Worm (Caenorhabditis elegans): ENCODE results near the gene chup-1.

chup-1 gene

ce11 chrX:8791821-8792220, at the start of gene chup-1:
Gene chup-1, plus strand, starts transcription at chrX:8792160.
- TF ChIP-seq W03F9.2 (tag; optimal IDR thresholded peaks at IDR 0.05) = no peak
- TF ChIP-seq dao-5 (tag; optimal IDR thresholded peaks at IDR 0.05) = no peak
- TF ChIP-seq him-1 (tag; optimal IDR thresholded peaks at IDR 0.05) = no peak

DNA sequence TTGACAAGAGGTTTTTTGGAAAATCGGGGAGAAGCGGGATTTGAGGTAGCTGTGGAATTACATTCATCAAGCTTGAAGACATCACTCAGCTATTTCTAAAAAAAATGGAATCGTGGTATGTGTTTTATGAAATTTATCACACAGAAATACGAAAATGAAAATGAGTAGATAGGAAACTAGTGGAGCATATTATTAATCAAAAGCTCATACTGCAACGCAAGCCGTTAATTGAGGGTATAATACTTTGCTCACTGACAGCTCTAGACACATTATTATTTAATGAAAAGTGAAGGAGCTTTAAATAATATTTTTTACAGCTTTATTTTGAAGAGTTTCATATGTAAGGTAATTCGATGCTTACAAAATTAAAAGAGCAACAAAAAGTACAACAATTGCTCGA, 49.1 kb upstream of the chup-1 start, which contains the start of gene M02D8.7:
TSS of gene M02D8.7 (minus strand) at position 101 of the 400 bp plus-strand sequence.
- TF ChIP-seq W03F9.2 (tag; optimal IDR thresholded peaks at IDR 0.05) (no peak), dao-5 (tag; optimal IDR thresholded peaks at IDR 0.05) (no peak), him-1 (tag; optimal IDR thresholded peaks at IDR 0.05) (no peak)

DNA sequence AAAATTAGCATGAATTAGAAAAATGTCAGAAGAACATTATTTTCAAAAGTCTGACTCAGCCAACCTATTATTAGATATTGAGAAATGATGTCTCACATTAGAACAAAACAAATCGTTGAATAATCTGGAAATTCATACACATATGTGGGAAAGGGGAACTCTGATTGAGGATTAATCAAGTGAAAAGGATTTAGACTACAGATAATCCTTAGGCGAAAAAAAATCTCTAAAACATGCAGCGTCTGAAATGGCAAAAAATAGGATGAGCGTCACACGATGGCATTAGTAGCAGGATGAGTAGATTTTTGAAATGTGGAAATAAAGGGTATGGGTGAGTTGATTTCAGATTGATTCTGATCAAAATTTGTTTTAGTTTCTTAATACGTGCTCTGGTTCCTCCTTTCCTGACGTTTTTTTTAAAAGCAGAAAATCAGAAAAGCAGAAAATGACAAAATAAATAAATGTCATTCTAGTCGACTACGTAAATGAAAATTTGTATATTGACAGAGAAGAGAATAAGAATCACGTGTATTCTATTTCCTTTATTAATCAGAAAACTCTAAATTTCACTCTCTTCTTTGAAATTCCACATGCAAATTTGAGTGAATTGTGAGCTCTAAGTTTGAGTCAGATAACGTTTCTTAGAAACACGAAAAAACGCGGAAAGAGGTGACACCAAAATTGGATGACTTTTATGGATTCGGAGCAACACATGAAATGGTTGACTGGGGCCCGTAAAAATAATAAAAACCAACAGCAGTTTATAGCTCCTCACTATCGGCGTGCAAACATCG, 47.6 kb upstream of the chup-1 start:
- no peak for TF ChIP-seq W03F9.2 (tag; optimal IDR thresholded peaks at IDR 0.05)
- TF ChIP-seq dao-5 (tag; optimal IDR thresholded peaks at IDR 0.05) = no peak
- TF ChIP-seq him-1 (tag; optimal IDR thresholded peaks at IDR 0.05) = no peak

DNA sequence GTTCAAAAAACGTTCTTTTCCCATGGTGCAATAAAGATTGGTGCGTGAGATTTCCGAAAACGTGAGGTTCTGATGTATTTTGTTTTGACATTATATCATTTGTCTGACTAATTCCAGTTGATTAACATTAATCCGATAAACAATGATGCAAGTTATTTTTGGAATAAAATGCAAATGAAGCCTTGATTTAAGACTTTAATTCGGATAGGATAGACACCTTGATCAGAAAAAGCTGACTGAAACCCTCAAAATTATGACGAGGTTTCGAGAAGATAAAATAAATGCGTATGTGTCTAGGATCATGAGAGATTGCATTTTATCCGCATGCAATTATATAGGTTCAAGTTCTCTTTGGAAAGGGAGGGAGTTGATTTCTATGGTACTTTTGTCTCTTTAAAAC, 46.4 kb upstream of the chup-1 start:
- no peak for TF ChIP-seq dao-5 (tag; optimal IDR thresholded peaks at IDR 0.05)
- TF ChIP-seq him-1 (tag; optimal IDR thresholded peaks at IDR 0.05) = no peak

DNA sequence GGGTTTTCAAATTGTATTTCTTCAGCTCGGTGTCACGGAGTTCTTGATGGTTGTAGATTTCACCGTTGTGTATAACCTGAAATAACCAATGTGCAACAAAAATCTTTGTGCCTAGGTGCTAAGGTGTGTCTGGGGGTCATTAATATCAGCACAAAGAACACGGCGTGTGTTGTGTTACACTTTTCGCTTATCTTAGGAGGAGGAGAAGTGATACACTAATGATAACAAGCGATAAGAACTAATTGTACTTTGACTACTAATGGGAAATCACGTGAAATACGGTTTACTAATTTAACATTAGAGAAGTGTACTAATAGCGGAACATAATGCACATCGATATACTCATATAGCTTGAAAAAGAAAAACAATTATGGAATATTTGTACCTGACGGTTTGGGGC, 41.8 kb upstream of the chup-1 start:
- no peak for TF ChIP-seq W03F9.2 (tag; optimal IDR thresholded peaks at IDR 0.05)
- TF ChIP-seq him-1 (tag; optimal IDR thresholded peaks at IDR 0.05) = no peak

- TF ChIP-seq dao-5 (tag; optimal IDR thresholded peaks at IDR 0.05) = no peak
- TF ChIP-seq W03F9.2 (tag; optimal IDR thresholded peaks at IDR 0.05) = no peak
- no peak for TF ChIP-seq him-1 (tag; optimal IDR thresholded peaks at IDR 0.05)
Measured at ce11 chrX:8750660-8751059, 41.3 kb upstream of the chup-1 start, which contains the start of gene asns-2. Gene asns-2, minus strand, starts transcription at chrX:8750941.

ce11 chrX:8752546-8752945, 39.4 kb upstream of the chup-1 start:
- TF ChIP-seq W03F9.2 (tag; optimal IDR thresholded peaks at IDR 0.05) (no peak), dao-5 (tag; optimal IDR thresholded peaks at IDR 0.05) (no peak), him-1 (tag; optimal IDR thresholded peaks at IDR 0.05) (no peak)

DNA sequence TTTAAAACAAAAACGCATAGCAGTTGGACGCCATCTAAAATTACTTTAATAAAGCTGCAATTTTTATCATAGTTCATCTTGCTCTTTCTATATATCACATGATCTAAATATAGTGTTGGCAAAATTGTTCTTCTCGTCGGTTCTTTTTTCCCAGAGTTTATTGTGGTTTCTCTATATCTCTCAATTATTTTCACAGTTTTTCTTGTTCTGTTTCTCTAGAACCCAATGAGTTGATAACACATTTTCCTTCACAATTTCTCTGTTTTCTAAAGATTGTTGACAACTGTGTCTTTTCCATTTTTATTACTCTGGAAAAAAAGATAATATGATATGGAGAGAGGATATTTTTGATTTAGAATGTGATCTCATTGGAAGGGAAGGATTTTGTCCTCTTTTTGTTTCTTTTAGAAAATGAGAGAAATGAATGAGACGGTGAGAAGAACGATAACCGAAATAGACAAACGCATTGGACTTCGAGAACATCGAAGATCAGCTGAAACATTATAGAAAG, 37.6 kb upstream of the chup-1 start:
- TF ChIP-seq him-1 (tag; optimal IDR thresholded peaks at IDR 0.05) = no peak
- no peak for TF ChIP-seq dao-5 (tag; optimal IDR thresholded peaks at IDR 0.05)
- no peak for TF ChIP-seq W03F9.2 (tag; optimal IDR thresholded peaks at IDR 0.05)

DNA sequence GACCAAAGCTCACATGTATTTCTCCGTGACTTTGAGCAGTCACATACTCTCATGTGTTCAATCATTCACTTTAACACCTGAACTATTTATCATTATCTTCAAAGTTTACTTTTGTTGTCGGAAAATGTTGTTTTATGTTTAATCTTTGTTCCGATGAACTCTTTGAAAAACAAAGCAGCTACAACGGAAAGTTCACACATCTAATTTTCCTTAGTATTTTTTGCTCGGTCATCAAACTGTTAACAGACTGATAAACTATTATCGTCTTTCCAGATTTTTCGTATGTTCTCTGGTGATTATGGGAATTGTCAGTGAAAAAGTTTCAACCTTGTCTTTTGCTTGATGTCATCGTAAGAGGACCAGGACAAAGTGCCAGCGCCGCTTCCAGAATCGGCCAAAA, 36.0 kb upstream of the chup-1 start:
- TF ChIP-seq him-1 (tag; optimal IDR thresholded peaks at IDR 0.05) = no peak
- no peak for TF ChIP-seq W03F9.2 (tag; optimal IDR thresholded peaks at IDR 0.05)
- no peak for TF ChIP-seq dao-5 (tag; optimal IDR thresholded peaks at IDR 0.05)

- TF ChIP-seq him-1 (tag; optimal IDR thresholded peaks at IDR 0.05) = no peak
- no peak for TF ChIP-seq dao-5 (tag; optimal IDR thresholded peaks at IDR 0.05)
- TF ChIP-seq W03F9.2 (tag; optimal IDR thresholded peaks at IDR 0.05) = no peak
Measured at ce11 chrX:8761060-8761459, 30.9 kb upstream of the chup-1 start.

ce11 chrX:8761497-8761896, 30.5 kb upstream of the chup-1 start, which contains the start of gene M02D8.5:
Gene M02D8.5, minus strand, starts transcription at chrX:8761597.
- TF ChIP-seq him-1 (tag; optimal IDR thresholded peaks at IDR 0.05) = no peak
- TF ChIP-seq W03F9.2 (tag; optimal IDR thresholded peaks at IDR 0.05) = no peak
- TF ChIP-seq dao-5 (tag; optimal IDR thresholded peaks at IDR 0.05) = no peak

ce11 chrX:8762927-8763326, 29.0 kb upstream of the chup-1 start:
- TF ChIP-seq him-1 (tag; optimal IDR thresholded peaks at IDR 0.05) = no peak

DNA sequence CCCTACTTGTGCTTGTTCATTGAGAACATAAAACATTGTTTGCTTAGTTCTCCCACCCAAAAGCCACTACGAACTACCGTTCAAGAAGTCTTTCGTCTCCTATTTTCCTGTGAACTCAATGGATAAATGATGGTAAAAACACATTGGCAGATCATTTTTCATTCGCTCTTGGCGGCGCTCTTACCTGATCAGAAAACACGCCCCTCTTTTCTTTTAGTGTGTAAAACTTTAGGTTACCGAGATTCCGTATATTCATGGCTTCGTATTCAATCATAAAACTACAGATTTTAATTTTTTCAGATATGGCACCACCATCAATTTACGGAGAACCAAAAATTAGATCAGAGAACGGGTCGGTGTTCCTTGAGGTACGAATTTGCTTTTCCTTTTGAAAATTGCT, 28.4 kb upstream of the chup-1 start, which contains the start of gene zig-12:
TSS of gene zig-12 (plus strand) at position 301 of the 400 bp plus-strand sequence.
- no peak for TF ChIP-seq W03F9.2 (tag; optimal IDR thresholded peaks at IDR 0.05)
- no peak for TF ChIP-seq dao-5 (tag; optimal IDR thresholded peaks at IDR 0.05)
- no peak for TF ChIP-seq him-1 (tag; optimal IDR thresholded peaks at IDR 0.05)

ce11 chrX:8764044-8764443, 27.9 kb upstream of the chup-1 start:
- no peak for TF ChIP-seq dao-5 (tag; optimal IDR thresholded peaks at IDR 0.05)
- TF ChIP-seq him-1 (tag; optimal IDR thresholded peaks at IDR 0.05) = no peak
- no peak for TF ChIP-seq W03F9.2 (tag; optimal IDR thresholded peaks at IDR 0.05)

DNA sequence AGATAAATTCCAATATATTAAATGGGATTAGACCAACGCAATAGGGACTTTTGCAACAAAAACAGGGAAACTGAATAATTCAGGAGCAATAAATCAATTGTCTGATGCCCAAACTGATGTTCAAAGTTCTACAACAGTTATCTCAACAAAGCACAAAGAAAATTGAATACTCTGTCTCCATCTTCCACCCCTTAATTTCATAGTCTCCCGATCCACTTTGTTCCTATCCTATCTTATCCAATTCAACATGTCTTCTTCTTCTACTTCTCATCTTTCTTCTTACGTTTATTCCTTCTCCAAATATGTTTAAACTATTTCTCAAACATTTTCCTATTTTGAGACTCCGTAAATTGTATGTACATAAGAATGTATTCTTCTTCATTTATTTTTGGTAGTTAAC, 21.6 kb upstream of the chup-1 start:
- TF ChIP-seq W03F9.2 (tag; optimal IDR thresholded peaks at IDR 0.05) (no peak), him-1 (tag; optimal IDR thresholded peaks at IDR 0.05) (no peak), dao-5 (tag; optimal IDR thresholded peaks at IDR 0.05) (no peak)

All from whole organism, L4/young adult.